Worm (Caenorhabditis elegans) whole organism, L1 larva: ENCODE measurements around the gene skr-10.

Experiments used
- ceh-82 ChIP-seq, 3 experiments: fragments of 150-350 bp in 1 of 3; sonication (generic microtip) in 2 of 3; optimal IDR thresholded peaks; 2 replicates each; lab custom pipeline; 2014 to 2017; ENCODE audit warnings: missing biosample characterization in 3 of 3, missing genetic modification characterization in 3 of 3
- mep-1 ChIP-seq: fragments of 150-350 bp; optimal IDR thresholded peaks from 2 replicates; lab custom pipeline; 2014; ENCODE audit warnings: missing biosample characterization, missing genetic modification characterization
- unc-62 ChIP-seq: fragments of 150-350 bp; optimal IDR thresholded peaks from 2 replicates; lab custom pipeline; 2014; ENCODE audit warnings: missing biosample characterization, missing genetic modification reagents, missing genetic modification characterization
- xbp-1 ChIP-seq: sonication (generic microtip); optimal IDR thresholded peaks from 2 replicates; lab custom pipeline; 2016; ENCODE audit warnings: missing genetic modification characterization, missing compliant biosample characterization

ce11 chrIV:15950838-15951581 lies 4.4 kb downstream of the skr-10 start, which contains the start of gene ifas-3:
- TF ChIP-seq unc-62 (no peak), mep-1 (tag; lab: Kevin White, UChicago) (no peak), xbp-1 (tag; lab: Kevin White, UChicago) (no peak), ceh-82 (tag; optimal IDR thresholded peaks at IDR 0.05; lab: Kevin White, UChicago) (no peak)
